Worm (Caenorhabditis elegans): ENCODE data around the gene ins-6.

DNA sequence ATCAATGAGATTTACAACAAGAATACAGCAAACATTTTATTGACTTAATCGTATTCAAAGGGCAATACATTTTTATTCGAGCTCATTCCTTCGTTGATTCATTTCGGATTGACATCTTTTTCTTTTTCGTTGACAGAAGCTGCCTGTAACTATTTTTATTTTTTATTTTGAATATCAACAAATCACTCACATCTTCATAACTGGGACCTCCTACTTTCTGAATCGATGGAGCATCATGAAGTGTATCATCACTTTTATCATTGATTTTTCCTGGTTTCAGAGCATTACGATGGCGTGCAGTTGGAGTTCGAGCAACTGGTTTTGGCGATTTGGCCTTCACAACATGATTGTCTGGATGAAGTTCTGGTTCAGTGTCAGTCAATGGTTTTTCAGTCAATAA lies 32.2 kb upstream of the ins-6 start, which contains the start of gene B0034.1:
- TF ChIP-seq lin-39 (tag; optimal IDR thresholded peaks at IDR 0.05) (no peak), ceh-44 (GFP tag; IDR thresholded peaks at IDR 0.05) (no peak), ZK546.5 (tag; optimal IDR thresholded peaks at IDR 0.05) (no peak), ama-1 (optimal IDR thresholded peaks at IDR 0.05) (no peak), lin-15B (tag; optimal IDR thresholded peaks at IDR 0.05) (no peak), nhr-48 (tag; optimal IDR thresholded peaks at IDR 0.05) (no peak)

All from whole organism, L4 larva.